Fruit fly (Drosophila melanogaster) whole organism, embryonic: ENCODE measurements around the gene uncNacbeta.

ENCODE experiments used
- CG1233 ChIP-seq: fragments of 200-800 bp; sonication (Bioruptor generic); optimal IDR thresholded peaks from 4 replicates; lab custom pipeline; 2018; ENCODE audit warnings: missing biosample characterization, mild to moderate bottlenecking, missing genetic modification characterization
- CG14860 ChIP-seq: fragments of 200-800 bp; sonication (Bioruptor generic); IDR thresholded peaks from 3 replicates; pipeline ENCODE4 v1.3.6; 2022; ENCODE audit warnings: missing biosample characterization, missing genetic modification characterization; ENCODE audit not compliant: partially characterized antibody
- CG15479 ChIP-seq: fragments of 200-800 bp; sonication (Bioruptor generic); optimal IDR thresholded peaks from 3 replicates; lab custom pipeline; 2019; ENCODE audit warnings: missing biosample characterization, mild to moderate bottlenecking, missing genetic modification characterization, moderate library complexity
- CG17802 ChIP-seq: fragments of 200-800 bp; sonication (Bioruptor generic); optimal IDR thresholded peaks from 2 replicates; lab custom pipeline; 2018; ENCODE audit warnings: missing biosample characterization, mild to moderate bottlenecking, missing genetic modification characterization, moderate library complexity
- CG1832 ChIP-seq: fragments of 200-800 bp; sonication (Bioruptor generic); optimal IDR thresholded peaks from 2 replicates; lab custom pipeline; 2017; ENCODE audit warnings: missing biosample characterization, mild to moderate bottlenecking, missing genetic modification characterization, inconsistent platforms
- CG18476 ChIP-seq: fragments of 200-800 bp; sonication (Bioruptor generic); optimal IDR thresholded peaks from 2 replicates; lab custom pipeline; 2016; ENCODE audit warnings: missing biosample characterization, mild to moderate bottlenecking, missing genetic modification characterization
- CG3065 ChIP-seq: fragments of 200-800 bp; sonication (Bioruptor generic); optimal IDR thresholded peaks from 2 replicates; lab custom pipeline; 2016; ENCODE audit warnings: missing biosample characterization, missing genetic modification characterization
- CG8765 ChIP-seq: fragments of 200-800 bp; sonication (Bioruptor generic); IDR thresholded peaks from 2 replicates; pipeline ENCODE4 v1.3.6; 2022; ENCODE audit warnings: missing biosample characterization, missing genetic modification characterization
- CoRest ChIP-seq: fragments of 200-800 bp; sonication (Bioruptor generic); optimal IDR thresholded peaks from 3 replicates; lab custom pipeline; 2018; ENCODE audit warnings: missing biosample characterization, mild to moderate bottlenecking, missing genetic modification characterization, moderate library complexity
- D ChIP-seq, 2 experiments: fragments of 200-800 bp in 1 of 2; fragments of >200 bp in 1 of 2; sonication (Bioruptor generic) in 1 of 2; optimal IDR thresholded peaks; 2 replicates in 1 of 2; 3 replicates in 1 of 2; lab custom pipeline; 2017; ENCODE audit warnings: mild to moderate bottlenecking in 1 of 2, missing biosample characterization in 1 of 2, missing genetic modification characterization in 1 of 2, missing genetic modification reagents in 1 of 2
- Dek ChIP-seq: fragments of 200-800 bp; sonication (Bioruptor generic); optimal IDR thresholded peaks from 3 replicates; lab custom pipeline; 2019; ENCODE audit warnings: missing biosample characterization, mild to moderate bottlenecking, missing genetic modification characterization, moderate library complexity
- Dll ChIP-seq: fragments of 200-800 bp; sonication (Bioruptor generic); IDR thresholded peaks from 4 replicates; pipeline ENCODE4 v1.3.6; 2022; ENCODE audit warnings: missing biosample characterization, missing genetic modification characterization; ENCODE audit not compliant: partially characterized antibody
- Doc3 ChIP-seq: fragments of 200-800 bp; sonication (Bioruptor generic); IDR thresholded peaks from 3 replicates; pipeline ENCODE4 v1.3.6; 2022; ENCODE audit warnings: missing biosample characterization, missing genetic modification characterization; ENCODE audit not compliant: partially characterized antibody
- Ets65A ChIP-seq: fragments of 200-800 bp; sonication (Bioruptor generic); peaks from one replicate; lab custom pipeline; 2016; ENCODE audit warnings: missing biosample characterization, missing genetic modification characterization
- Fer1 ChIP-seq: fragments of 200-800 bp; sonication (Bioruptor generic); optimal IDR thresholded peaks from 2 replicates; lab custom pipeline; 2017; ENCODE audit warnings: missing biosample characterization, mild to moderate bottlenecking, missing genetic modification characterization
- MESR4 ChIP-seq: fragments of 200-800 bp; sonication (Bioruptor generic); optimal IDR thresholded peaks from 2 replicates; lab custom pipeline; 2018; ENCODE audit warnings: missing biosample characterization, mild to moderate bottlenecking, missing genetic modification characterization, moderate library complexity
- Nf-YA ChIP-seq: fragments of 200-800 bp; sonication (Bioruptor generic); IDR thresholded peaks from 2 replicates; pipeline ENCODE4 v1.3.6; 2022; ENCODE audit warnings: missing biosample characterization, missing genetic modification characterization
- Nf-YB ChIP-seq: fragments of 200-800 bp; sonication (Bioruptor generic); optimal IDR thresholded peaks from 3 replicates; lab custom pipeline; 2019; ENCODE audit warnings: missing biosample characterization, mild to moderate bottlenecking, missing genetic modification characterization, moderate library complexity
- Nf-YC ChIP-seq: fragments of 200-800 bp; optimal IDR thresholded peaks from 3 replicates; lab custom pipeline; 2019; ENCODE audit warnings: missing biosample characterization, mild to moderate bottlenecking, missing genetic modification characterization, moderate library complexity
- Trl ChIP-seq, 3 experiments: fragments of >200 bp in 2 of 3; fragments of 200-800 bp in 1 of 3; sonication (Bioruptor generic) in 1 of 3; optimal IDR thresholded peaks; 2 replicates in 1 of 3; 3 replicates in 2 of 3; lab custom pipeline; 2016 to 2017; ENCODE audit warnings: missing biosample characterization in 1 of 3, missing genetic modification characterization in 1 of 3
- ac ChIP-seq: fragments of 200-800 bp; sonication (Bioruptor generic); optimal IDR thresholded peaks from 3 replicates; lab custom pipeline; 2017; ENCODE audit warnings: missing biosample characterization, mild to moderate bottlenecking, missing genetic modification characterization
- bowl ChIP-seq: fragments of 200-800 bp; sonication (Bioruptor generic); IDR thresholded peaks from 2 replicates; pipeline ENCODE4 v1.3.6; 2022; ENCODE audit warnings: missing biosample characterization, missing genetic modification characterization
- cad ChIP-seq: fragments of >200 bp; optimal IDR thresholded peaks from 2 replicates; lab custom pipeline; 2017; ENCODE audit warnings: missing biosample characterization, missing genetic modification characterization
- chinmo ChIP-seq: fragments of 200-800 bp; sonication (Bioruptor generic); IDR thresholded peaks from 4 replicates; pipeline ENCODE4 v1.3.6; 2022; ENCODE audit warnings: missing biosample characterization, missing genetic modification characterization; ENCODE audit not compliant: partially characterized antibody
- crol ChIP-seq: fragments of 200-800 bp; sonication (Bioruptor generic); IDR thresholded peaks from 2 replicates; pipeline ENCODE4 v1.3.6; 2022; ENCODE audit warnings: missing biosample characterization, missing genetic modification characterization
- disco-r ChIP-seq: fragments of 200-800 bp; sonication (Bioruptor generic); optimal IDR thresholded peaks from 2 replicates; lab custom pipeline; 2016; ENCODE audit warnings: missing biosample characterization, missing genetic modification characterization
- emc ChIP-seq: fragments of 200-800 bp; sonication (Bioruptor generic); optimal IDR thresholded peaks from 2 replicates; lab custom pipeline; 2016; ENCODE audit warnings: missing biosample characterization, missing genetic modification characterization
- ewg ChIP-seq: fragments of 200-800 bp; sonication (Bioruptor generic); optimal IDR thresholded peaks from 3 replicates; lab custom pipeline; 2017; ENCODE audit warnings: mild to moderate bottlenecking, missing biosample characterization, missing genetic modification reagents, missing genetic modification characterization
- gro ChIP-seq: fragments of 200-800 bp; sonication (Bioruptor generic); optimal IDR thresholded peaks from 2 replicates; lab custom pipeline; 2016; ENCODE audit warnings: missing biosample characterization, missing genetic modification characterization
- gsb-n ChIP-seq: fragments of 200-800 bp; sonication (Bioruptor generic); optimal IDR thresholded peaks from 3 replicates; lab custom pipeline; 2018; ENCODE audit warnings: missing biosample characterization, mild to moderate bottlenecking, missing genetic modification characterization
- hbn ChIP-seq: fragments of 200-800 bp; sonication (Bioruptor generic); IDR thresholded peaks from 2 replicates; pipeline ENCODE4 v1.3.6; 2022; ENCODE audit warnings: missing biosample characterization, missing genetic modification characterization; ENCODE audit not compliant: partially characterized antibody
- jumu ChIP-seq: fragments of 200-800 bp; sonication (Bioruptor generic); optimal IDR thresholded peaks from 3 replicates; lab custom pipeline; 2016; ENCODE audit warnings: missing biosample characterization, missing genetic modification characterization
- kni ChIP-seq: fragments of 200-800 bp; sonication (Bioruptor generic); optimal IDR thresholded peaks from 3 replicates; lab custom pipeline; 2017; ENCODE audit warnings: mild to moderate bottlenecking, missing biosample characterization, missing genetic modification reagents, missing genetic modification characterization
- nerfin-1 ChIP-seq: fragments of 200-800 bp; sonication (Bioruptor generic); optimal IDR thresholded peaks from 3 replicates; lab custom pipeline; 2019; ENCODE audit warnings: missing biosample characterization, mild to moderate bottlenecking, missing genetic modification characterization, moderate library complexity
- onecut ChIP-seq: fragments of 200-800 bp; sonication (Bioruptor generic); IDR thresholded peaks from 2 replicates; pipeline ENCODE4 v1.3.6; 2022; ENCODE audit warnings: missing biosample characterization, missing genetic modification characterization
- phol ChIP-seq: fragments of 200-800 bp; sonication (Bioruptor generic); optimal IDR thresholded peaks from 3 replicates; lab custom pipeline; 2018; ENCODE audit warnings: missing biosample characterization, mild to moderate bottlenecking, missing genetic modification characterization, moderate library complexity
- sens ChIP-seq: fragments of 200-800 bp; sonication (Bioruptor generic); peaks from one replicate; lab custom pipeline; 2016; ENCODE audit warnings: missing biosample characterization, missing genetic modification characterization
- seq ChIP-seq: fragments of 200-800 bp; sonication (Bioruptor generic); IDR thresholded peaks from 2 replicates; pipeline ENCODE4 v1.3.6; 2022; ENCODE audit warnings: missing biosample characterization, missing genetic modification characterization
- shn ChIP-seq: fragments of 200-800 bp; sonication (Bioruptor generic); optimal IDR thresholded peaks from 3 replicates; lab custom pipeline; 2016; ENCODE audit warnings: missing biosample characterization, missing genetic modification characterization
- sug ChIP-seq: fragments of 200-800 bp; optimal IDR thresholded peaks from 2 replicates; lab custom pipeline; 2019; ENCODE audit warnings: missing biosample characterization, mild to moderate bottlenecking, missing genetic modification characterization, moderate library complexity
- twi ChIP-seq: fragments of 200-800 bp; optimal IDR thresholded peaks from 2 replicates; lab custom pipeline; 2019; ENCODE audit warnings: missing biosample characterization, mild to moderate bottlenecking, missing genetic modification characterization, moderate library complexity
- yki ChIP-seq: fragments of >200 bp; optimal IDR thresholded peaks from 3 replicates; lab custom pipeline; 2018
- zfh1 ChIP-seq: fragments of 200-800 bp; sonication (Bioruptor generic); IDR thresholded peaks from 3 replicates; pipeline ENCODE4 v1.3.6; 2022; ENCODE audit warnings: missing biosample characterization, missing genetic modification characterization

Gene uncNacbeta

DNA sequence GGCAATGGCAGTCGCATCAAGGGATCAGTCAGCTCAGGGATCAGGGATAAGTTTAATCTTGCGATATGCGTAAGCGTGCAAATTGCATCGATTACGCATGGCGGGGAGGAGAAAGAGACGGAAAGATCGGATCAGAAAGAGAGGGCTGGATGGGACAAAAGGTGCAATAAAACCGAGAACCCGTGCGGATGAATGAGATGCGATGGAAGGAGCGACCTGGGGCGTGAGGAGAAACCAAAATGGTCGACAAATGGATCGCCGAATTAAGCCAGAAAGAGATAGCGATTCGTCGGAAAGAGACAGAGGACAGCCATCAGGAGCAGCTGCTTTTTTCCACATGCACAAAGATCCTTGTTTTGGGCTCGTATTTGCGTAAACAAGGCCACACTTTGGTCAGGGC, 34.2 kb upstream of the uncNacbeta start:
- TF ChIP-seq D (optimal IDR thresholded peaks at IDR 0.05; lab: Kevin White, UChicago) (peak; percentile 63), D (GFP tag; optimal IDR thresholded peaks at IDR 0.05; lab: Kevin White, UChicago) (no peak), CG15479 (GFP tag; lab: Kevin White, UChicago) (peak; percentile 47), cad (GFP tag; lab: Kevin White, UChicago) (peak; percentile 69), CG1832 (GFP tag; lab: Kevin White, UChicago) (peak; percentile 38), Dek (tag; lab: Kevin White, UChicago) (no peak), Ets65A (GFP tag; lab: Kevin White, UChicago) (peak; percentile 81), zfh1 (GFP tag; lab: Robert Waterston, UW) (0 out of 3 replicates have a peak, but pooled peaks have one; percentile 20), ac (GFP tag; lab: Kevin White, UChicago) (peak; percentile 11), onecut (GFP tag; lab: Robert Waterston, UW) (no peak), Nf-YB (peak; percentile 59), gsb-n (tag; lab: Kevin White, UChicago) (peak; percentile 22), MESR4 (no peak), jumu (GFP tag; lab: Kevin White, UChicago) (no peak), CG14860 (no peak)

DNA sequence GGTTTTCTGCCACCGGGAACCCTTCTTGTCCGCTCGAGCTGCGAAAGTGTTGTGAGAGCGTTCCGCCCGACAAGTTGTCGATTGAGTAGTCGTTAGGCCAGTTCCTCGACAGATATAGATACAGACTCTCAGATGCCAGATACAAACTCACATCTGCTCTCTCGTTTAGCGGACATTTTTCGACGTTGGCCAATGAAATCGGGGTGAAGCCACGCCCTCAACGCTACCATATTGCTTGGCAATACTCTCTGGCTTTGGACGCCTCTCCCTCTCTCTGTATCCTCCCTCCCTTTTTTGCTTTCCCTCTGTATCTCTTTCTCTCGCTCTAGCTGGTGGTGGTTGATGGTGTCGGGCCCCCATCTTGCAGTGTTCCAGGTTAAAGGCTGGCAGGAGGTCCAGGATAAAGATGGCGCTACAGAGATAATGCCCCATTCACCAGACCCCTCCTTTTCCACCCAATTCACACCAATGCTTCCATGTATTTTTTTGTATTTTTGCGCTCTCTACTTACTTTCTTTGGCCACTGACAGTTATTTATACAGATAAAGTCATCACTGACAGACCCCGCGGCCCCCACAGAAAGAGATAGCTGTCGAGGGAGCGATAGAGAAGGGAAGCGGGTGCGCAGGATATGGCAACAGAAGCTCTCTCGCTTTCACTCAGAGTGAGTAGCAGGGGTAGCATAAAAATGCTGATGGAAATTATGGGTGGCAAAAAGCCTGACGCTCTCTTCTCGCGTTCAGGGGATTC, 31.2 kb upstream of the uncNacbeta start, which contains the start of gene Gsc:
TSS of gene Gsc (minus strand) at position 51 of the 750 bp plus-strand sequence.
- 0 out of 4 replicates have a peak, but pooled peaks have one; percentile 28 for TF ChIP-seq chinmo
- TF ChIP-seq gro (GFP tag; lab: Kevin White, UChicago): no peak
- TF ChIP-seq ewg (GFP tag; lab: Kevin White, UChicago): peak; percentile 48
- TF ChIP-seq CG3065 (GFP tag; lab: Kevin White, UChicago): no peak
- peak; percentile 32 for TF ChIP-seq CoRest (tag; lab: Kevin White, UChicago)
- no peak for TF ChIP-seq Fer1 (GFP tag; lab: Kevin White, UChicago)
- no peak for TF ChIP-seq disco-r (GFP tag; lab: Kevin White, UChicago)
- TF ChIP-seq Trl (optimal IDR thresholded peaks at IDR 0.05; lab: Kevin White, UChicago): peak; percentile 78 to 97
- no peak for TF ChIP-seq Trl (GFP tag; optimal IDR thresholded peaks at IDR 0.05; lab: Kevin White, UChicago)
- 0 out of 3 replicates have a peak, but pooled peaks have one; percentile 14 for TF ChIP-seq Doc3 (GFP tag; lab: Robert Waterston, UW)
- TF ChIP-seq Nf-YB: peak; percentile 99
- TF ChIP-seq kni (GFP tag; lab: Kevin White, UChicago): peak; percentile 48
- no peak for TF ChIP-seq CG1233 (GFP tag; lab: Kevin White, UChicago)
- TF ChIP-seq CG1832 (GFP tag; lab: Kevin White, UChicago): peak; percentile 93
- TF ChIP-seq twi: peak; percentile 34
- no peak for TF ChIP-seq nerfin-1 (tag; lab: Kevin White, UChicago)
- no peak for TF ChIP-seq CG18476 (GFP tag; lab: Kevin White, UChicago)
- TF ChIP-seq CG17802 (tag; lab: Kevin White, UChicago): no peak
- peak; percentile 87 for TF ChIP-seq Ets65A (GFP tag; lab: Kevin White, UChicago)
- TF ChIP-seq shn (GFP tag; lab: Kevin White, UChicago): no peak
- TF ChIP-seq crol (GFP tag; lab: Robert Waterston, UW): peak; percentile 24
- peak; percentile 48; the same call in 1 of the 4 replicates for TF ChIP-seq Dll
- peak; percentile 12 for TF ChIP-seq D (optimal IDR thresholded peaks at IDR 0.05; lab: Kevin White, UChicago)
- TF ChIP-seq D (GFP tag; optimal IDR thresholded peaks at IDR 0.05; lab: Kevin White, UChicago): no peak
- TF ChIP-seq CG8765 (GFP tag; lab: Robert Waterston, UW): no peak
- no peak for TF ChIP-seq bowl (GFP tag; lab: Robert Waterston, UW)
- TF ChIP-seq emc: no peak
- peak; percentile 70 for TF ChIP-seq Nf-YA
- peak; percentile 27 for TF ChIP-seq sens (GFP tag; lab: Kevin White, UChicago)
- TF ChIP-seq sug (tag; lab: Kevin White, UChicago): no peak
- TF ChIP-seq Nf-YC (tag; lab: Kevin White, UChicago): peak; percentile 98
- TF ChIP-seq phol (tag; lab: Kevin White, UChicago): peak; percentile 84
- TF ChIP-seq seq (GFP tag; lab: Robert Waterston, UW): peak; percentile 82
- 0 out of 2 replicates have a peak, but pooled peaks have one; percentile 17 for TF ChIP-seq hbn (GFP tag; lab: Robert Waterston, UW)
- TF ChIP-seq yki (lab: Kevin White, UChicago): peak; percentile 63
